Worm (Caenorhabditis elegans) whole organism, L4 larva: Measurements from ENCODE around the gene F44E7.9.
A peak's percentile ranks its signal among the peaks of the same experiment; 100 is the strongest.

ENCODE experiments used
- F10B5.3 ChIP-seq: sonication (generic microtip); optimal IDR thresholded peaks from 2 replicates; lab custom pipeline; 2016; ENCODE audit warnings: mild to moderate bottlenecking, missing genetic modification characterization, missing compliant biosample characterization
- F37D6.2 ChIP-seq: sonication (generic microtip); optimal IDR thresholded peaks from 2 replicates; lab custom pipeline; 2016; ENCODE audit warnings: mild to moderate bottlenecking, missing genetic modification characterization, missing compliant biosample characterization
- F49E8.2 ChIP-seq: sonication (generic microtip); optimal IDR thresholded peaks from 2 replicates; lab custom pipeline; 2016; ENCODE audit warnings: missing compliant biosample characterization, mild to moderate bottlenecking, missing genetic modification characterization, borderline replicate concordance
- ZK546.5 ChIP-seq, 2 experiments: sonication (generic microtip); optimal IDR thresholded peaks; 2 replicates each; lab custom pipeline; 2017; ENCODE audit warnings: missing biosample characterization in 2 of 2, missing genetic modification characterization in 2 of 2
- aha-1 ChIP-seq: fragments of 150-350 bp; peaks from one replicate; lab custom pipeline; 2014; ENCODE audit warnings: missing biosample characterization, missing genetic modification characterization
- ama-1 ChIP-seq: fragments of 150-350 bp; optimal IDR thresholded peaks from 2 replicates; lab custom pipeline; 2014; ENCODE audit warnings: inconsistent platforms, mixed read lengths
- attf-4 ChIP-seq: sonication (generic microtip); optimal IDR thresholded peaks from 3 replicates; lab custom pipeline; 2017; ENCODE audit warnings: missing biosample characterization, missing genetic modification characterization
- ceh-20 ChIP-seq: fragments of 200-800 bp; sonication (Bioruptor generic); IDR thresholded peaks from 2 replicates; pipeline ENCODE4 v1.3.6; 2022; ENCODE audit warnings: missing genetic modification reagents, missing genetic modification characterization, missing compliant biosample characterization
- ceh-62 ChIP-seq: sonication (generic microtip); optimal IDR thresholded peaks from 2 replicates; lab custom pipeline; 2017; ENCODE audit warnings: missing biosample characterization, missing genetic modification characterization
- ces-1 ChIP-seq: fragments of 150-350 bp; sonication (generic microtip); optimal IDR thresholded peaks from 4 replicates; lab custom pipeline; 2014; ENCODE audit warnings: missing biosample characterization, missing genetic modification reagents, missing genetic modification characterization
- cey-2 ChIP-seq: sonication (generic microtip); optimal IDR thresholded peaks from 3 replicates; lab custom pipeline; 2017; ENCODE audit warnings: missing genetic modification characterization, mild to moderate bottlenecking, missing compliant biosample characterization, antibody characterized with exemption, borderline replicate concordance; ENCODE audit not compliant: insufficient read depth
- daf-16 ChIP-seq, 3 experiments: sonication (generic microtip); optimal IDR thresholded peaks; 2 replicates each; lab custom pipeline; 2016 to 2017; ENCODE audit warnings: missing genetic modification characterization in 3 of 3, missing genetic modification reagents in 3 of 3, mild to moderate bottlenecking in 2 of 3, missing compliant biosample characterization in 2 of 3, missing biosample characterization in 1 of 3, moderate library complexity in 1 of 3
- dmd-6 ChIP-seq: fragments of 200-800 bp; sonication (Bioruptor generic); IDR thresholded peaks from 2 replicates; pipeline ENCODE4 v1.3.6; 2022; ENCODE audit warnings: missing genetic modification reagents, missing genetic modification characterization, missing compliant biosample characterization
- dmd-8 ChIP-seq: fragments of 200-800 bp; sonication (Bioruptor generic); IDR thresholded peaks from 2 replicates; pipeline ENCODE4 v1.3.6; 2022; ENCODE audit warnings: missing genetic modification characterization, missing compliant biosample characterization
- dpl-1 ChIP-seq: fragments of 150-350 bp; optimal IDR thresholded peaks from 2 replicates; lab custom pipeline; 2014; ENCODE audit warnings: missing biosample characterization, missing genetic modification reagents, missing genetic modification characterization
- dve-1 ChIP-seq: sonication (generic microtip); optimal IDR thresholded peaks from 2 replicates; lab custom pipeline; 2017; ENCODE audit warnings: antibody characterized with exemption, mild to moderate bottlenecking, missing genetic modification characterization, missing compliant biosample characterization; ENCODE audit not compliant: insufficient read depth
- fkh-10 ChIP-seq: fragments of 150-350 bp; optimal IDR thresholded peaks from 2 replicates; lab custom pipeline; 2014; ENCODE audit warnings: missing biosample characterization, missing genetic modification reagents, missing genetic modification characterization
- hlh-11 ChIP-seq: fragments of 200-800 bp; sonication (Bioruptor generic); optimal IDR thresholded peaks from 2 replicates; lab custom pipeline; 2018; ENCODE audit warnings: mild to moderate bottlenecking, missing genetic modification characterization, missing compliant biosample characterization
- hlh-30 ChIP-seq: sonication (generic microtip); optimal IDR thresholded peaks from 2 replicates; lab custom pipeline; 2017; ENCODE audit warnings: antibody characterized with exemption, mild to moderate bottlenecking, missing genetic modification characterization, missing compliant biosample characterization; ENCODE audit not compliant: insufficient read depth
- madf-5 ChIP-seq, 2 experiments: fragments of 200-800 bp; sonication (Bioruptor generic); IDR thresholded peaks; 2 replicates each; pipeline ENCODE4 v1.3.6; 2022; ENCODE audit warnings: missing compliant biosample characterization in 2 of 2, missing genetic modification characterization in 2 of 2
- mdl-1 ChIP-seq, 2 experiments: fragments of 150-350 bp in 1 of 2; sonication (generic microtip) in 1 of 2; optimal IDR thresholded peaks; 2 replicates each; lab custom pipeline; 2014 to 2017; ENCODE audit warnings: missing biosample characterization in 2 of 2, missing genetic modification characterization in 2 of 2
- mxl-3 ChIP-seq: fragments of 200-800 bp; sonication (Bioruptor generic); optimal IDR thresholded peaks from 2 replicates; lab custom pipeline; 2018; ENCODE audit warnings: mild to moderate bottlenecking, missing genetic modification characterization, missing compliant biosample characterization
- nhr-10 ChIP-seq: fragments of 150-350 bp; optimal IDR thresholded peaks from 2 replicates; lab custom pipeline; 2014; ENCODE audit warnings: missing biosample characterization, missing genetic modification characterization
- nhr-102 ChIP-seq: sonication (generic microtip); optimal IDR thresholded peaks from 2 replicates; lab custom pipeline; 2016; ENCODE audit warnings: mild to moderate bottlenecking, missing genetic modification characterization, moderate library complexity, missing compliant biosample characterization
- nhr-25 ChIP-seq: sonication (generic microtip); optimal IDR thresholded peaks from 2 replicates; lab custom pipeline; 2017; ENCODE audit warnings: missing genetic modification characterization, mild to moderate bottlenecking, missing compliant biosample characterization, antibody characterized with exemption, moderate library complexity, borderline replicate concordance; ENCODE audit not compliant: insufficient read depth
- nhr-28 ChIP-seq: fragments of 150-350 bp; optimal IDR thresholded peaks from 2 replicates; lab custom pipeline; 2014; ENCODE audit warnings: missing biosample characterization, missing genetic modification characterization
- nhr-48 ChIP-seq: sonication (generic microtip); optimal IDR thresholded peaks from 2 replicates; lab custom pipeline; 2016; ENCODE audit warnings: mild to moderate bottlenecking, missing genetic modification characterization, missing compliant biosample characterization
- pha-4 ChIP-seq, 2 experiments: fragments of 150-350 bp in 1 of 2; fragments of 200-800 bp in 1 of 2; sonication (Bioruptor generic) in 1 of 2; IDR thresholded peaks in 1 of 2; optimal IDR thresholded peaks in 1 of 2; 2 replicates each; pipeline versions ENCODE4 v1.3.6 to Lab custom; 2014 to 2022; ENCODE audit warnings: missing genetic modification characterization in 2 of 2, missing genetic modification reagents in 2 of 2, missing biosample characterization in 1 of 2, missing compliant biosample characterization in 1 of 2
- pqm-1 ChIP-seq: sonication (generic microtip); optimal IDR thresholded peaks from 2 replicates; lab custom pipeline; 2017; ENCODE audit warnings: missing biosample characterization, missing genetic modification characterization
- skn-1 ChIP-seq: fragments of 150-350 bp; optimal IDR thresholded peaks from 2 replicates; lab custom pipeline; 2014; ENCODE audit warnings: missing biosample characterization, missing genetic modification characterization
- tra-1 ChIP-seq: fragments of 200-800 bp; sonication (Bioruptor generic); IDR thresholded peaks from 2 replicates; pipeline ENCODE4 v1.3.6; 2022; ENCODE audit warnings: missing genetic modification reagents, missing genetic modification characterization, missing compliant biosample characterization
- unc-62 ChIP-seq, 3 experiments: fragments of 150-350 bp in 1 of 3; sonication (generic microtip); optimal IDR thresholded peaks in 2 of 3; peaks in 1 of 3; 1 replicate in 1 of 3; 2 replicates in 2 of 3; lab custom pipeline; 2014 to 2017; ENCODE audit warnings: missing biosample characterization in 3 of 3, missing genetic modification characterization in 3 of 3, missing genetic modification reagents in 3 of 3, missing genotype in 1 of 3
- zag-1 ChIP-seq: fragments of 150-350 bp; optimal IDR thresholded peaks from 2 replicates; lab custom pipeline; 2014; ENCODE audit warnings: missing biosample characterization, missing genetic modification characterization
- zfp-2 ChIP-seq: sonication (generic microtip); optimal IDR thresholded peaks from 2 replicates; lab custom pipeline; 2016; ENCODE audit warnings: mild to moderate bottlenecking, missing genetic modification characterization, missing compliant biosample characterization
- zfp-3 ChIP-seq: fragments of 200-800 bp; sonication (Bioruptor generic); conservative IDR thresholded peaks from 2 replicates; pipeline ENCODE4 v1.3.6; 2022; ENCODE audit warnings: missing genetic modification reagents, missing genetic modification characterization, missing compliant biosample characterization
- zip-11 ChIP-seq: fragments of 200-800 bp; sonication (Bioruptor generic); IDR thresholded peaks from 2 replicates; pipeline ENCODE4 v1.3.6; 2022; ENCODE audit warnings: missing genetic modification characterization, missing compliant biosample characterization
- zip-2 ChIP-seq: fragments of 150-350 bp; optimal IDR thresholded peaks from 2 replicates; lab custom pipeline; 2014; ENCODE audit warnings: missing biosample characterization, missing genetic modification characterization

The F44E7.9 gene

ce11 chrV:5822968-5823367 is 31.9 kb downstream of the F44E7.9 start (continued):
- TF ChIP-seq ceh-20 (GFP tag; lab: Robert Waterston, UW), result peak; percentile 60; the same call in 1 of the 2 replicates
- no peak for TF ChIP-seq fkh-10 (GFP tag; lab: Kevin White, UChicago)
- TF ChIP-seq dve-1 (tag; lab: Kevin White, UChicago), result peak; percentile 65
- TF ChIP-seq F10B5.3 (tag; lab: Kevin White, UChicago), result no peak
- peak; percentile 86 for TF ChIP-seq dmd-6
- TF ChIP-seq unc-62 (GFP tag; optimal IDR thresholded peaks at IDR 0.05 in 1 of 2; lab: Kevin White, UChicago), result peak in 1 of 2 experiments; percentile 74
- TF ChIP-seq unc-62 (tag; optimal IDR thresholded peaks at IDR 0.05; lab: Kevin White, UChicago), result no peak
- peak; percentile 86 for TF ChIP-seq nhr-48 (tag; lab: Kevin White, UChicago)
- TF ChIP-seq pqm-1, result peak; percentile 82
- TF ChIP-seq hlh-11 (tag; lab: Kevin White, UChicago), result peak; percentile 86
- TF ChIP-seq cey-2 (tag; lab: Kevin White, UChicago), result peak; percentile 89

- TF ChIP-seq unc-62 (GFP tag; optimal IDR thresholded peaks at IDR 0.05 in 1 of 2; lab: Kevin White, UChicago) (peak in 1 of 2 experiments; percentile 58), unc-62 (tag; optimal IDR thresholded peaks at IDR 0.05; lab: Kevin White, UChicago) (no peak), F37D6.2 (no peak), ZK546.5 (tag; optimal IDR thresholded peaks at IDR 0.05; lab: Kevin White, UChicago) (no peak), F49E8.2 (tag; lab: Kevin White, UChicago) (peak; percentile 5)
Measured at ce11 chrV:5825478-5825877, 34.4 kb downstream of the F44E7.9 start.

- TF ChIP-seq daf-16 (GFP tag; optimal IDR thresholded peaks at IDR 0.05; lab: Kevin White, UChicago) (no peak), daf-16 (tag; optimal IDR thresholded peaks at IDR 0.05; lab: Kevin White, UChicago) (no peak), aha-1 (tag; lab: Kevin White, UChicago) (peak; percentile 80), zfp-2 (tag; lab: Kevin White, UChicago) (no peak)
- TF ChIP-seq, all 104 proteins: peak for 1
Measured at ce11 chrV:5826592-5826991, 35.6 kb downstream of the F44E7.9 start, which contains the start of gene let-418. Gene let-418 (plus strand): TSS chrV:5826833.

- TF ChIP-seq unc-62 (GFP tag; optimal IDR thresholded peaks at IDR 0.05 in 1 of 2; lab: Kevin White, UChicago) (peak in 1 of 2 experiments; percentile 95), unc-62 (tag; optimal IDR thresholded peaks at IDR 0.05; lab: Kevin White, UChicago) (no peak), attf-4 (no peak)
Measured at ce11 chrV:5831253-5831652, 40.2 kb downstream of the F44E7.9 start.

ce11 chrV:5832799-5833198 is 41.8 kb downstream of the F44E7.9 start:
- TF ChIP-seq F10B5.3 (tag; lab: Kevin White, UChicago) (no peak), zip-11 (GFP tag; lab: Robert Waterston, UW) (no peak), ceh-20 (GFP tag; lab: Robert Waterston, UW) (peak; percentile 63; the same call in 1 of the 2 replicates), nhr-28 (tag; lab: Kevin White, UChicago) (peak; percentile 85), madf-5 (GFP tag; IDR thresholded peaks at IDR 0.05; lab: Robert Waterston, UW) (no peak), hlh-11 (tag; lab: Kevin White, UChicago) (peak; percentile 78), dve-1 (tag; lab: Kevin White, UChicago) (peak; percentile 19), hlh-30 (tag; lab: Kevin White, UChicago) (no peak), skn-1 (tag; lab: Kevin White, UChicago) (no peak), nhr-102 (tag; lab: Kevin White, UChicago) (peak; percentile 77), dmd-6 (peak; percentile 20; the same call in 1 of the 2 replicates), ces-1 (GFP tag; lab: Kevin White, UChicago) (no peak), pha-4 (GFP tag; IDR thresholded peaks at IDR 0.05; lab: Robert Waterston, UW) (no peak), pha-4 (tag; optimal IDR thresholded peaks at IDR 0.05; lab: Kevin White, UChicago) (no peak), ceh-62 (tag; lab: Kevin White, UChicago) (no peak), unc-62 (GFP tag; optimal IDR thresholded peaks at IDR 0.05 in 1 of 2; lab: Kevin White, UChicago) (peak in 1 of 2 experiments; percentile 99), unc-62 (tag; optimal IDR thresholded peaks at IDR 0.05; lab: Kevin White, UChicago) (no peak), zfp-3 (GFP tag; lab: Robert Waterston, UW) (no peak), nhr-48 (tag; lab: Kevin White, UChicago) (peak; percentile 89), mdl-1 (tag; optimal IDR thresholded peaks at IDR 0.05; lab: Kevin White, UChicago) (peak in 1 of 2 experiments; percentile 75), tra-1 (peak; percentile 19; the same call in 1 of the 2 replicates), nhr-10 (tag; lab: Kevin White, UChicago) (no peak), ama-1 (peak; percentile 49), mxl-3 (GFP tag; lab: Kevin White, UChicago) (peak; percentile 99), zip-2 (no peak), nhr-25 (tag; lab: Kevin White, UChicago) (no peak), zag-1 (tag; lab: Kevin White, UChicago) (no peak), dpl-1 (GFP tag; lab: Kevin White, UChicago) (peak; percentile 18), cey-2 (tag; lab: Kevin White, UChicago) (peak; percentile 77), ZK546.5 (tag; optimal IDR thresholded peaks at IDR 0.05; lab: Kevin White, UChicago) (no peak), dmd-8 (GFP tag; lab: Robert Waterston, UW) (no peak), aha-1 (tag; lab: Kevin White, UChicago) (peak; percentile 99)
- TF ChIP-seq, all 104 proteins: peak for 15
